Worm (Caenorhabditis elegans) whole organism, midembryonic: ENCODE results near the gene srx-82.

ENCODE experiments used
- T22C8.4 ChIP-seq: fragments of 200-800 bp; sonication (Bioruptor generic); IDR thresholded peaks from 2 replicates; pipeline ENCODE4 v1.3.6; 2022; ENCODE audit warnings: missing genetic modification characterization, missing compliant biosample characterization
- flt-1 ChIP-seq: fragments of 200-800 bp; sonication (Bioruptor generic); IDR thresholded peaks from 2 replicates; pipeline ENCODE4 v1.3.6; 2022; ENCODE audit warnings: missing genetic modification characterization, missing compliant biosample characterization
- med-1 ChIP-seq: sonication (generic microtip); optimal IDR thresholded peaks from 2 replicates; lab custom pipeline; 2017; ENCODE audit warnings: missing genetic modification characterization, mild to moderate bottlenecking, missing compliant biosample characterization, antibody characterized with exemption, missing genetic modification reagents; ENCODE audit not compliant: insufficient read depth
- ref-1 ChIP-seq: fragments of 200-800 bp; sonication (Bioruptor generic); conservative IDR thresholded peaks from 2 replicates; pipeline ENCODE4 v1.3.6; 2022; ENCODE audit warnings: missing genetic modification reagents, missing genetic modification characterization, missing compliant biosample characterization
- tab-1 ChIP-seq: fragments of 200-800 bp; sonication (Bioruptor generic); IDR thresholded peaks from 2 replicates; pipeline ENCODE4 v1.3.6; 2022; ENCODE audit warnings: missing genetic modification characterization, missing compliant biosample characterization
- ztf-23 ChIP-seq: fragments of 200-800 bp; sonication (Bioruptor generic); IDR thresholded peaks from 2 replicates; pipeline ENCODE4 v1.3.6; 2022; ENCODE audit warnings: missing genetic modification reagents, missing genetic modification characterization, missing compliant biosample characterization
- ztf-29 ChIP-seq: fragments of 200-800 bp; sonication (Bioruptor generic); IDR thresholded peaks from 2 replicates; pipeline ENCODE4 v1.3.6; 2022; ENCODE audit warnings: missing genetic modification reagents, missing genetic modification characterization, missing compliant biosample characterization

DNA sequence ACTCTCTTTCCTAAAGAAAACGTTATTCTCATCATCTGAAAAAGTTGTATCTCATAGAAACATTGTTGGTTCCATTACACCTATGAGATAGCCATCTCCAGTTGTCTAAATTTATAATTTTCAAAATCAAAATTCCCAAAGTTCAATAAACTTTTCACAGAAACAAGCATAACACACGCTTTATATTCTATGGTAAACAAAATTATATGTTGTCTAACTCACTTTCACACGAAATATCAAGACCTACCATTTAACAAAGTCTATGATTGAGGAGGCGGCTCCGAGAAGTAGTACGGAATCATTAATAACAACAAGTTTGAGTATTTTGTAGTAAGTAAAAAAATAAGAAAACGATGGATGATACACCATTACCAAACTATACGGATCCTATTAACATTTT is 9.3 kb downstream of the srx-82 start, which contains the start of gene srx-84:
- TF ChIP-seq ztf-29 (GFP tag; lab: Robert Waterston, UW), result no peak
- no peak for TF ChIP-seq flt-1 (GFP tag; lab: Robert Waterston, UW)
- TF ChIP-seq med-1, result no peak
- TF ChIP-seq ztf-23 (GFP tag; lab: Robert Waterston, UW), result no peak
- TF ChIP-seq T22C8.4, result no peak
- TF ChIP-seq ref-1 (GFP tag; lab: Robert Waterston, UW), result no peak
- no peak for TF ChIP-seq tab-1 (GFP tag; lab: Robert Waterston, UW)
